Worm (Caenorhabditis elegans): Measurements from ENCODE around the gene K02E10.6.

- no peak for TF ChIP-seq ceh-82 (tag; optimal IDR thresholded peaks at IDR 0.05)
- no peak for TF ChIP-seq snpc-4 (tag; optimal IDR thresholded peaks at IDR 0.05)
- no peak for TF ChIP-seq hlh-4 (tag; optimal IDR thresholded peaks at IDR 0.05)
- no peak for TF ChIP-seq lsy-2 (tag; optimal IDR thresholded peaks at IDR 0.05)
- no peak for TF ChIP-seq irx-1 (tag; optimal IDR thresholded peaks at IDR 0.05)
- no peak for TF ChIP-seq snu-23 (GFP tag; optimal IDR thresholded peaks at IDR 0.05)
- TF ChIP-seq C34B4.2 (tag; optimal IDR thresholded peaks at IDR 0.05), result no peak
- TF ChIP-seq dpl-1 (GFP tag; optimal IDR thresholded peaks at IDR 0.05), result no peak
These were observed 39.3 kb downstream of the K02E10.6 start, which contains the start of gene T07D1.3 for ce11 chrX:2443304-2443703.

Measured in whole organism, L1 larva.